Worm (Caenorhabditis elegans) whole organism, midembryonic: ENCODE results near the gene C27D8.1.

Experiments used
- T22C8.4 ChIP-seq: fragments of 200-800 bp; sonication (Bioruptor generic); IDR thresholded peaks from 2 replicates; pipeline ENCODE4 v1.3.6; 2022; ENCODE audit warnings: missing genetic modification characterization, missing compliant biosample characterization
- cog-1 ChIP-seq: sonication (generic microtip); optimal IDR thresholded peaks from 2 replicates; lab custom pipeline; 2016; ENCODE audit warnings: missing genetic modification characterization, missing compliant biosample characterization
- flt-1 ChIP-seq: fragments of 200-800 bp; sonication (Bioruptor generic); IDR thresholded peaks from 2 replicates; pipeline ENCODE4 v1.3.6; 2022; ENCODE audit warnings: missing genetic modification characterization, missing compliant biosample characterization
- klf-2 ChIP-seq: fragments of 200-800 bp; sonication (Bioruptor generic); conservative IDR thresholded peaks from 2 replicates; pipeline ENCODE4 v1.3.6; 2022; ENCODE audit warnings: missing genetic modification reagents, missing genetic modification characterization, missing compliant biosample characterization
- med-1 ChIP-seq: sonication (generic microtip); optimal IDR thresholded peaks from 2 replicates; lab custom pipeline; 2017; ENCODE audit warnings: missing genetic modification characterization, mild to moderate bottlenecking, missing compliant biosample characterization, antibody characterized with exemption, missing genetic modification reagents; ENCODE audit not compliant: insufficient read depth
- ref-1 ChIP-seq: fragments of 200-800 bp; sonication (Bioruptor generic); conservative IDR thresholded peaks from 2 replicates; pipeline ENCODE4 v1.3.6; 2022; ENCODE audit warnings: missing genetic modification reagents, missing genetic modification characterization, missing compliant biosample characterization
- tab-1 ChIP-seq: fragments of 200-800 bp; sonication (Bioruptor generic); IDR thresholded peaks from 2 replicates; pipeline ENCODE4 v1.3.6; 2022; ENCODE audit warnings: missing genetic modification characterization, missing compliant biosample characterization
- ztf-23 ChIP-seq: fragments of 200-800 bp; sonication (Bioruptor generic); IDR thresholded peaks from 2 replicates; pipeline ENCODE4 v1.3.6; 2022; ENCODE audit warnings: missing genetic modification reagents, missing genetic modification characterization, missing compliant biosample characterization
- ztf-29 ChIP-seq: fragments of 200-800 bp; sonication (Bioruptor generic); IDR thresholded peaks from 2 replicates; pipeline ENCODE4 v1.3.6; 2022; ENCODE audit warnings: missing genetic modification reagents, missing genetic modification characterization, missing compliant biosample characterization

Gene C27D8.1

ce11 chrIV:12698880-12699279 is 18.8 kb upstream of the C27D8.1 start:
- TF ChIP-seq cog-1 (tag; lab: Kevin White, UChicago) (no peak), klf-2 (no peak), ztf-23 (GFP tag; lab: Robert Waterston, UW) (no peak), flt-1 (GFP tag; lab: Robert Waterston, UW) (no peak), tab-1 (GFP tag; lab: Robert Waterston, UW) (no peak), ztf-29 (GFP tag; lab: Robert Waterston, UW) (no peak), T22C8.4 (GFP tag; lab: Robert Waterston, UW) (no peak), ref-1 (GFP tag; lab: Robert Waterston, UW) (no peak), med-1 (GFP tag; lab: Kevin White, UChicago) (no peak)

ce11 chrIV:12700204-12700603 is 17.4 kb upstream of the C27D8.1 start:
- TF ChIP-seq klf-2 (no peak), ztf-29 (GFP tag; lab: Robert Waterston, UW) (no peak), T22C8.4 (GFP tag; lab: Robert Waterston, UW) (no peak), tab-1 (GFP tag; lab: Robert Waterston, UW) (no peak), cog-1 (tag; lab: Kevin White, UChicago) (no peak)

- TF ChIP-seq T22C8.4 (GFP tag; lab: Robert Waterston, UW) (no peak), med-1 (GFP tag; lab: Kevin White, UChicago) (no peak)
Observed at ce11 chrIV:12700944-12701343, 16.7 kb upstream of the C27D8.1 start.

- TF ChIP-seq tab-1 (GFP tag; lab: Robert Waterston, UW): no peak
- no peak for TF ChIP-seq flt-1 (GFP tag; lab: Robert Waterston, UW)
- TF ChIP-seq ztf-23 (GFP tag; lab: Robert Waterston, UW): no peak
- no peak for TF ChIP-seq ref-1 (GFP tag; lab: Robert Waterston, UW)
- TF ChIP-seq klf-2: no peak
- TF ChIP-seq T22C8.4 (GFP tag; lab: Robert Waterston, UW): no peak
- TF ChIP-seq med-1 (GFP tag; lab: Kevin White, UChicago): no peak
- TF ChIP-seq ztf-29 (GFP tag; lab: Robert Waterston, UW): no peak
- no peak for TF ChIP-seq cog-1 (tag; lab: Kevin White, UChicago)
Observed at ce11 chrIV:12703811-12704210, 13.8 kb upstream of the C27D8.1 start, which contains the start of gene C27D8.4. TSS of gene C27D8.4 (plus strand) at chrIV:12704111.

- TF ChIP-seq tab-1 (GFP tag; lab: Robert Waterston, UW): no peak
- no peak for TF ChIP-seq flt-1 (GFP tag; lab: Robert Waterston, UW)
- TF ChIP-seq T22C8.4 (GFP tag; lab: Robert Waterston, UW): no peak
- no peak for TF ChIP-seq ztf-29 (GFP tag; lab: Robert Waterston, UW)
- no peak for TF ChIP-seq ref-1 (GFP tag; lab: Robert Waterston, UW)
- TF ChIP-seq med-1 (GFP tag; lab: Kevin White, UChicago): no peak
- no peak for TF ChIP-seq ztf-23 (GFP tag; lab: Robert Waterston, UW)
- TF ChIP-seq klf-2: no peak
- TF ChIP-seq cog-1 (tag; lab: Kevin White, UChicago): no peak
Observed at ce11 chrIV:12710996-12711395, 6.6 kb upstream of the C27D8.1 start, which contains the start of gene C27D8.2. TSS of gene C27D8.2 (plus strand) at chrIV:12711217.

ce11 chrIV:12711644-12712043 is 6.0 kb upstream of the C27D8.1 start, which contains the start of gene C27D8.3:
TSS of gene C27D8.3 (minus strand) at chrIV:12711744.
- TF ChIP-seq flt-1 (GFP tag; lab: Robert Waterston, UW) (no peak), T22C8.4 (GFP tag; lab: Robert Waterston, UW) (no peak), tab-1 (GFP tag; lab: Robert Waterston, UW) (no peak), ztf-23 (GFP tag; lab: Robert Waterston, UW) (no peak), ztf-29 (GFP tag; lab: Robert Waterston, UW) (no peak), ref-1 (GFP tag; lab: Robert Waterston, UW) (no peak), cog-1 (tag; lab: Kevin White, UChicago) (no peak), klf-2 (no peak), med-1 (GFP tag; lab: Kevin White, UChicago) (no peak)

- TF ChIP-seq cog-1 (tag; lab: Kevin White, UChicago) (no peak), ztf-23 (GFP tag; lab: Robert Waterston, UW) (no peak), tab-1 (GFP tag; lab: Robert Waterston, UW) (no peak), ztf-29 (GFP tag; lab: Robert Waterston, UW) (no peak), med-1 (GFP tag; lab: Kevin White, UChicago) (no peak), T22C8.4 (GFP tag; lab: Robert Waterston, UW) (no peak), klf-2 (no peak), ref-1 (GFP tag; lab: Robert Waterston, UW) (no peak), flt-1 (GFP tag; lab: Robert Waterston, UW) (no peak)
Observed at ce11 chrIV:12715947-12716382, 1.7 kb upstream of the C27D8.1 start.

ce11 chrIV:12719664-12720063 is 2.0 kb downstream of the C27D8.1 start, which contains the start of gene idpp-7:
TSS of gene idpp-7 (plus strand) at chrIV:12719964.
- TF ChIP-seq tab-1 (GFP tag; lab: Robert Waterston, UW) (no peak), ref-1 (GFP tag; lab: Robert Waterston, UW) (no peak), ztf-29 (GFP tag; lab: Robert Waterston, UW) (no peak), ztf-23 (GFP tag; lab: Robert Waterston, UW) (no peak), klf-2 (no peak), cog-1 (tag; lab: Kevin White, UChicago) (no peak)

- TF ChIP-seq tab-1 (GFP tag; lab: Robert Waterston, UW): no peak
- no peak for TF ChIP-seq ztf-29 (GFP tag; lab: Robert Waterston, UW)
- no peak for TF ChIP-seq flt-1 (GFP tag; lab: Robert Waterston, UW)
- no peak for TF ChIP-seq med-1 (GFP tag; lab: Kevin White, UChicago)
- TF ChIP-seq klf-2: no peak
- TF ChIP-seq T22C8.4 (GFP tag; lab: Robert Waterston, UW): no peak
- TF ChIP-seq ztf-23 (GFP tag; lab: Robert Waterston, UW): no peak
- no peak for TF ChIP-seq cog-1 (tag; lab: Kevin White, UChicago)
- TF ChIP-seq ref-1 (GFP tag; lab: Robert Waterston, UW): no peak
Observed at ce11 chrIV:12721106-12721505, 3.5 kb downstream of the C27D8.1 start, which contains the start of gene T23F6.2. TSS of gene T23F6.2 (plus strand) at chrIV:12721356.
